Worm (Caenorhabditis elegans) whole organism, midembryonic: ENCODE data around the gene F56B3.6.

Experiments
- T22C8.4 ChIP-seq: fragments of 200-800 bp; sonication (Bioruptor generic); IDR thresholded peaks from 2 replicates; pipeline ENCODE4 v1.3.6; 2022; ENCODE audit warnings: missing genetic modification characterization, missing compliant biosample characterization
- cog-1 ChIP-seq: sonication (generic microtip); optimal IDR thresholded peaks from 2 replicates; lab custom pipeline; 2016; ENCODE audit warnings: missing genetic modification characterization, missing compliant biosample characterization
- flt-1 ChIP-seq: fragments of 200-800 bp; sonication (Bioruptor generic); IDR thresholded peaks from 2 replicates; pipeline ENCODE4 v1.3.6; 2022; ENCODE audit warnings: missing genetic modification characterization, missing compliant biosample characterization
- klf-2 ChIP-seq: fragments of 200-800 bp; sonication (Bioruptor generic); conservative IDR thresholded peaks from 2 replicates; pipeline ENCODE4 v1.3.6; 2022; ENCODE audit warnings: missing genetic modification reagents, missing genetic modification characterization, missing compliant biosample characterization
- med-1 ChIP-seq: sonication (generic microtip); optimal IDR thresholded peaks from 2 replicates; lab custom pipeline; 2017; ENCODE audit warnings: missing genetic modification characterization, mild to moderate bottlenecking, missing compliant biosample characterization, antibody characterized with exemption, missing genetic modification reagents; ENCODE audit not compliant: insufficient read depth
- ref-1 ChIP-seq: fragments of 200-800 bp; sonication (Bioruptor generic); conservative IDR thresholded peaks from 2 replicates; pipeline ENCODE4 v1.3.6; 2022; ENCODE audit warnings: missing genetic modification reagents, missing genetic modification characterization, missing compliant biosample characterization
- tab-1 ChIP-seq: fragments of 200-800 bp; sonication (Bioruptor generic); IDR thresholded peaks from 2 replicates; pipeline ENCODE4 v1.3.6; 2022; ENCODE audit warnings: missing genetic modification characterization, missing compliant biosample characterization
- ztf-23 ChIP-seq: fragments of 200-800 bp; sonication (Bioruptor generic); IDR thresholded peaks from 2 replicates; pipeline ENCODE4 v1.3.6; 2022; ENCODE audit warnings: missing genetic modification reagents, missing genetic modification characterization, missing compliant biosample characterization
- ztf-29 ChIP-seq: fragments of 200-800 bp; sonication (Bioruptor generic); IDR thresholded peaks from 2 replicates; pipeline ENCODE4 v1.3.6; 2022; ENCODE audit warnings: missing genetic modification reagents, missing genetic modification characterization, missing compliant biosample characterization

Gene F56B3.6

ce11 chrIV:794275-794674 is 6.4 kb downstream of the F56B3.6 start, which contains the start of gene F56B3.4:
Gene F56B3.4, minus strand, starts transcription at chrIV:794275.
- no peak for TF ChIP-seq med-1 (GFP tag; lab: Kevin White, UChicago)
- no peak for TF ChIP-seq T22C8.4 (GFP tag; lab: Robert Waterston, UW)
- no peak for TF ChIP-seq flt-1 (GFP tag; lab: Robert Waterston, UW)
- no peak for TF ChIP-seq klf-2 (GFP tag; lab: Robert Waterston, UW)
- no peak for TF ChIP-seq cog-1
- TF ChIP-seq ref-1 (GFP tag; lab: Robert Waterston, UW), result no peak
- no peak for TF ChIP-seq tab-1 (GFP tag; lab: Robert Waterston, UW)
- TF ChIP-seq ztf-23 (GFP tag; lab: Robert Waterston, UW), result no peak
- no peak for TF ChIP-seq ztf-29 (GFP tag; lab: Robert Waterston, UW)

- no peak for TF ChIP-seq cog-1
- TF ChIP-seq klf-2 (GFP tag; lab: Robert Waterston, UW), result no peak
- TF ChIP-seq ref-1 (GFP tag; lab: Robert Waterston, UW), result no peak
- no peak for TF ChIP-seq flt-1 (GFP tag; lab: Robert Waterston, UW)
- no peak for TF ChIP-seq ztf-29 (GFP tag; lab: Robert Waterston, UW)
- no peak for TF ChIP-seq tab-1 (GFP tag; lab: Robert Waterston, UW)
- TF ChIP-seq ztf-23 (GFP tag; lab: Robert Waterston, UW), result no peak
- no peak for TF ChIP-seq T22C8.4 (GFP tag; lab: Robert Waterston, UW)
- TF ChIP-seq med-1 (GFP tag; lab: Kevin White, UChicago), result no peak
Measured at ce11 chrIV:795383-795872, 7.6 kb downstream of the F56B3.6 start, which contains the start of gene skr-18. Gene skr-18, minus strand, starts transcription at chrIV:795433.

- TF ChIP-seq flt-1 (GFP tag; lab: Robert Waterston, UW), result peak; percentile 44; the same call in 1 of the 2 replicates
- TF ChIP-seq cog-1, result peak; percentile 87
- peak; percentile 79 for TF ChIP-seq ztf-23 (GFP tag; lab: Robert Waterston, UW)
- TF ChIP-seq tab-1 (GFP tag; lab: Robert Waterston, UW), result no peak
- no peak; the same call in 1 of the 2 replicates for TF ChIP-seq ztf-29 (GFP tag; lab: Robert Waterston, UW)
- TF ChIP-seq klf-2 (GFP tag; lab: Robert Waterston, UW), result peak; percentile 81
Measured at ce11 chrIV:796521-797073, 8.7 kb downstream of the F56B3.6 start, which contains the start of the genes F56B3.11 and ech-5. Gene F56B3.11, minus strand, starts transcription at chrIV:796571. Gene ech-5, plus strand, starts transcription at chrIV:797023.

- TF ChIP-seq flt-1 (GFP tag; lab: Robert Waterston, UW) (no peak), cog-1 (no peak)
Measured at ce11 chrIV:800518-800917, 12.7 kb downstream of the F56B3.6 start, which contains the start of gene mrpl-46. Gene mrpl-46, plus strand, starts transcription at chrIV:800818.

ce11 chrIV:801162-801561 is 13.3 kb downstream of the F56B3.6 start:
- no peak for TF ChIP-seq med-1 (GFP tag; lab: Kevin White, UChicago)
- no peak for TF ChIP-seq tab-1 (GFP tag; lab: Robert Waterston, UW)
- no peak for TF ChIP-seq ztf-29 (GFP tag; lab: Robert Waterston, UW)
- TF ChIP-seq ztf-23 (GFP tag; lab: Robert Waterston, UW), result no peak
- TF ChIP-seq flt-1 (GFP tag; lab: Robert Waterston, UW), result no peak
- TF ChIP-seq T22C8.4 (GFP tag; lab: Robert Waterston, UW), result no peak
- no peak for TF ChIP-seq klf-2 (GFP tag; lab: Robert Waterston, UW)
- TF ChIP-seq ref-1 (GFP tag; lab: Robert Waterston, UW), result no peak
- TF ChIP-seq cog-1, result no peak

ce11 chrIV:804802-805201 is 16.9 kb downstream of the F56B3.6 start, which contains the start of gene Y55F3BL.4:
Gene Y55F3BL.4, plus strand, starts transcription at chrIV:805102.
- TF ChIP-seq ztf-29 (GFP tag; lab: Robert Waterston, UW) (no peak), klf-2 (GFP tag; lab: Robert Waterston, UW) (no peak), tab-1 (GFP tag; lab: Robert Waterston, UW) (no peak), T22C8.4 (GFP tag; lab: Robert Waterston, UW) (no peak), med-1 (GFP tag; lab: Kevin White, UChicago) (no peak), ztf-23 (GFP tag; lab: Robert Waterston, UW) (no peak), flt-1 (GFP tag; lab: Robert Waterston, UW) (no peak), ref-1 (GFP tag; lab: Robert Waterston, UW) (no peak), cog-1 (no peak)

- TF ChIP-seq T22C8.4 (GFP tag; lab: Robert Waterston, UW) (peak; percentile 59), ref-1 (GFP tag; lab: Robert Waterston, UW) (no peak)
Measured at ce11 chrIV:805693-806092, 17.8 kb downstream of the F56B3.6 start.

- TF ChIP-seq cog-1 (no peak), tab-1 (GFP tag; lab: Robert Waterston, UW) (no peak), ztf-29 (GFP tag; lab: Robert Waterston, UW) (no peak), med-1 (GFP tag; lab: Kevin White, UChicago) (no peak), T22C8.4 (GFP tag; lab: Robert Waterston, UW) (no peak), ref-1 (GFP tag; lab: Robert Waterston, UW) (no peak), flt-1 (GFP tag; lab: Robert Waterston, UW) (no peak), klf-2 (GFP tag; lab: Robert Waterston, UW) (no peak), ztf-23 (GFP tag; lab: Robert Waterston, UW) (no peak)
Measured at ce11 chrIV:807027-807516, 19.2 kb downstream of the F56B3.6 start, which contains the start of gene Y55F3BL.6. Gene Y55F3BL.6, minus strand, starts transcription at chrIV:807077.

- TF ChIP-seq flt-1 (GFP tag; lab: Robert Waterston, UW), result peak; percentile 71; the same call in 1 of the 2 replicates
- TF ChIP-seq ztf-23 (GFP tag; lab: Robert Waterston, UW), result peak; percentile 74
- 0 out of 2 replicates have a peak, but pooled peaks have one; percentile 65 for TF ChIP-seq tab-1 (GFP tag; lab: Robert Waterston, UW)
- peak; percentile 59; the same call in 1 of the 2 replicates for TF ChIP-seq klf-2 (GFP tag; lab: Robert Waterston, UW)
Measured at ce11 chrIV:813341-813740, 25.5 kb downstream of the F56B3.6 start.
